Worm (Caenorhabditis elegans): ENCODE measurements around the gene F57A8.1.

The F57A8.1 gene

DNA sequence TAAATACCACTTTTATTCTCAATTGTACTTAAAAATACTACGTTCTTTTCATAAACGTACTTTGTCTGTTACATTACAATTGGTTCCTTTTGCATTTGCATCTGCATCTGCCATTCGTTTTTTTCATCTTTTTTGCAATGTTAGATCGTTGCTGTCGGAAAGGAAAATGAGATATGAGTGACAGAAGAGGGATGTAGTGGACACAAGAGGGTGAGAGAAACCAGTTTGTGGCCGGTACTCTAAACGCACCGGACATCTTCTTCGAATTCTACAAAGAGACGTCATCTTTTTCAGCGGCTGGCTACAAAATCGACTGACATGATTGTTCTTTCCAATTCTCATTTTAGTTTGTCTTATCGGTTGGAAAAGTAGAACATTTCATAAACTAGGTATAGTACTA, 34.4 kb upstream of the F57A8.1 start:
- TF ChIP-seq unc-62 (GFP tag; optimal IDR thresholded peaks at IDR 0.05) (peak; percentile 78), eor-1 (tag; optimal IDR thresholded peaks at IDR 0.05) (no peak), egl-27 (tag; optimal IDR thresholded peaks at IDR 0.05) (peak; percentile 5), ama-1 (optimal IDR thresholded peaks at IDR 0.05) (no peak), tbx-2 (tag; optimal IDR thresholded peaks at IDR 0.05) (no peak), nhr-25 (tag; optimal IDR thresholded peaks at IDR 0.05) (peak; percentile 78), nfya-1 (tag; optimal IDR thresholded peaks at IDR 0.05; ENCODE audit: insufficient read depth) (peak; percentile 24)

DNA sequence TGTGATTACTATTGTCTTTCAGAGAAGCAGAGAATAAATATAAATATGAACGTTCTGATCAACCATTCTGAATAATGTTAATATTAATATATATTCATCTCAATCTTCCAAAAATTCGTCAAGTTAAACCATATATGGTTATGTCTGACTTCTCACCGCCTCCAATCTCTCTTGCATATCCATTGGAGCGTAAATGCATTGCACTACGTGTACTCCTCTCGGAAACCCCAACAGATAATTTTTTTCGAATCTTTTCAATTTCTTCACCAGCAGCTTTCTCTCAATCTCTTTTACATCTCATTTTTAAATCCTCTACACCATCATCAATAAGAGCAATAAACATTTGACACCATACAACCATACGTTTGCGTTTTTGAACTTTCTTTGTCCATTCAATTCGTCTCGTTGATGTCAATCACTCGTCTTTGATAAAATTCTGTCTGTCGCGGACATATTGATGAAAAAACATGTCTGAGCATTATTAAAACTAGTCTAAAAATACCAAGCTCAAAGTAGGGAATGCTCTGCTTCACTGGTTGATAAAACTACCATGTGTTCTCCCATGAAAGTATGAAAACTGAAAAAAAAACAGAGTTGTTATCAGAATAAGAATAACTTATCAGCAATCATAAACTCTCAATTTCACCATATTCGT, 33.7 kb upstream of the F57A8.1 start:
- TF ChIP-seq lsy-12 (tag; optimal IDR thresholded peaks at IDR 0.05) (no peak), eor-1 (tag; optimal IDR thresholded peaks at IDR 0.05) (no peak), lin-39 (tag; optimal IDR thresholded peaks at IDR 0.05) (peak; percentile 38), nhr-23 (tag; optimal IDR thresholded peaks at IDR 0.05) (peak; percentile 44), skn-1 (tag; optimal IDR thresholded peaks at IDR 0.05) (peak; percentile 31), nhr-11 (tag; optimal IDR thresholded peaks at IDR 0.05) (no peak), nhr-76 (tag; optimal IDR thresholded peaks at IDR 0.05) (no peak), ama-1 (optimal IDR thresholded peaks at IDR 0.05) (no peak), ztf-11 (tag; optimal IDR thresholded peaks at IDR 0.05) (no peak), nhr-67 (tag; optimal IDR thresholded peaks at IDR 0.05) (no peak), fkh-10 (GFP tag; optimal IDR thresholded peaks at IDR 0.05) (no peak), ceh-9 (tag; optimal IDR thresholded peaks at IDR 0.05) (no peak), mml-1 (tag; optimal IDR thresholded peaks at IDR 0.05) (no peak), ceh-28 (tag; optimal IDR thresholded peaks at IDR 0.05) (no peak), nhr-12 (tag; optimal IDR thresholded peaks at IDR 0.05) (no peak), nhr-28 (tag; optimal IDR thresholded peaks at IDR 0.05) (no peak), jun-1 (tag; optimal IDR thresholded peaks at IDR 0.05) (peak; percentile 8), unc-62 (GFP tag; optimal IDR thresholded peaks at IDR 0.05) (no peak), zag-1 (tag; optimal IDR thresholded peaks at IDR 0.05) (no peak), fos-1 (tag; optimal IDR thresholded peaks at IDR 0.05) (no peak), aly-2 (tag; optimal IDR thresholded peaks at IDR 0.05) (no peak), fkh-2 (tag; optimal IDR thresholded peaks at IDR 0.05) (no peak), egl-27 (tag; optimal IDR thresholded peaks at IDR 0.05) (no peak), lin-15B (tag; optimal IDR thresholded peaks at IDR 0.05) (peak; percentile 73), nfya-1 (tag; optimal IDR thresholded peaks at IDR 0.05; ENCODE audit: insufficient read depth) (peak; percentile 53), ceh-16 (tag; optimal IDR thresholded peaks at IDR 0.05) (no peak), pqm-1 (tag; optimal IDR thresholded peaks at IDR 0.05) (peak; percentile 50), nhr-43 (tag; optimal IDR thresholded peaks at IDR 0.05; ENCODE audit: poor library complexity, severe bottlenecking) (peak; percentile 52), pha-4 (tag; optimal IDR thresholded peaks at IDR 0.05) (peak; percentile 76), snpc-4 (tag; optimal IDR thresholded peaks at IDR 0.05) (peak; percentile 42), mdl-1 (tag; optimal IDR thresholded peaks at IDR 0.05) (no peak), elt-1 (tag; optimal IDR thresholded peaks at IDR 0.05) (no peak), unc-39 (tag; optimal IDR thresholded peaks at IDR 0.05) (no peak), nhr-77 (tag; optimal IDR thresholded peaks at IDR 0.05) (no peak), ZK546.5 (tag; optimal IDR thresholded peaks at IDR 0.05) (no peak), ceh-82 (tag; optimal IDR thresholded peaks at IDR 0.05) (no peak), sea-2 (GFP tag; optimal IDR thresholded peaks at IDR 0.05) (no peak), elt-3 (tag; optimal IDR thresholded peaks at IDR 0.05) (no peak), nhr-25 (tag; optimal IDR thresholded peaks at IDR 0.05) (peak; percentile 41), R02D3.7 (tag; optimal IDR thresholded peaks at IDR 0.05) (no peak), tbx-2 (tag; optimal IDR thresholded peaks at IDR 0.05) (no peak), nhr-237 (tag; optimal IDR thresholded peaks at IDR 0.05) (no peak), hmg-11 (tag; optimal IDR thresholded peaks at IDR 0.05) (peak; percentile 57), ztf-4 (tag; optimal IDR thresholded peaks at IDR 0.05) (no peak), elt-2 (tag; optimal IDR thresholded peaks at IDR 0.05) (peak; percentile 79), daf-12 (tag; optimal IDR thresholded peaks at IDR 0.05) (no peak), egl-5 (tag; optimal IDR thresholded peaks at IDR 0.05) (no peak)
